Fruit fly (Drosophila melanogaster) whole organism, embryonic: ENCODE measurements around the gene CG13313.

ENCODE experiments used
- Awh ChIP-seq: fragments of 200-800 bp; sonication (Bioruptor generic); IDR thresholded peaks from 2 replicates; pipeline ENCODE4, ENCODE4 v1.3.6; 2022; ENCODE audit warnings: missing biosample characterization, missing genetic modification characterization
- B-H2 ChIP-seq: fragments of 200-800 bp; sonication (Bioruptor generic); optimal IDR thresholded peaks from 2 replicates; lab custom pipeline; 2018; ENCODE audit warnings: missing biosample characterization, mild to moderate bottlenecking, missing genetic modification characterization
- CG10267 ChIP-seq: fragments of 200-800 bp; sonication (Bioruptor generic); optimal IDR thresholded peaks from 2 replicates; lab custom pipeline; 2018; ENCODE audit warnings: missing biosample characterization, mild to moderate bottlenecking, missing genetic modification characterization, moderate library complexity
- CG12744 ChIP-seq: fragments of 200-800 bp; sonication (Bioruptor generic); optimal IDR thresholded peaks from 2 replicates; lab custom pipeline; 2016; ENCODE audit warnings: missing biosample characterization, missing genetic modification characterization
- CG14441 ChIP-seq: fragments of 200-800 bp; sonication (Bioruptor generic); IDR thresholded peaks from 2 replicates; pipeline ENCODE4 v1.3.6; 2022; ENCODE audit warnings: missing biosample characterization, missing genetic modification characterization
- CG14860 ChIP-seq: fragments of 200-800 bp; sonication (Bioruptor generic); IDR thresholded peaks from 3 replicates; pipeline ENCODE4 v1.3.6; 2022; ENCODE audit warnings: missing biosample characterization, missing genetic modification characterization; ENCODE audit not compliant: partially characterized antibody
- CG15011 ChIP-seq: fragments of 200-800 bp; sonication (Bioruptor generic); optimal IDR thresholded peaks from 3 replicates; lab custom pipeline; 2018; ENCODE audit warnings: missing biosample characterization, mild to moderate bottlenecking, missing genetic modification characterization
- CG16815 ChIP-seq: fragments of 200-800 bp; sonication (Bioruptor generic); optimal IDR thresholded peaks from 3 replicates; lab custom pipeline; 2017; ENCODE audit warnings: missing biosample characterization, mild to moderate bottlenecking, missing genetic modification characterization
- CG17328 ChIP-seq: fragments of 200-800 bp; sonication (Bioruptor generic); IDR thresholded peaks from 2 replicates; pipeline ENCODE4 v1.3.6; 2022; ENCODE audit warnings: missing biosample characterization, missing genetic modification characterization
- CG17359 ChIP-seq: fragments of 200-800 bp; sonication (Bioruptor generic); optimal IDR thresholded peaks from 3 replicates; lab custom pipeline; 2018; ENCODE audit warnings: missing biosample characterization, mild to moderate bottlenecking, missing genetic modification characterization, moderate library complexity
- CG17802 ChIP-seq: fragments of 200-800 bp; sonication (Bioruptor generic); optimal IDR thresholded peaks from 2 replicates; lab custom pipeline; 2018; ENCODE audit warnings: missing biosample characterization, mild to moderate bottlenecking, missing genetic modification characterization, moderate library complexity
- CG17912 ChIP-seq: fragments of 200-800 bp; sonication (Bioruptor generic); optimal IDR thresholded peaks from 2 replicates; lab custom pipeline; 2018; ENCODE audit warnings: missing biosample characterization, mild to moderate bottlenecking, missing genetic modification characterization
- CG18262 ChIP-seq: fragments of 200-800 bp; optimal IDR thresholded peaks from 3 replicates; lab custom pipeline; 2019; ENCODE audit warnings: missing biosample characterization, mild to moderate bottlenecking, missing genetic modification characterization, moderate library complexity
- CG2199 ChIP-seq: fragments of 200-800 bp; sonication (Bioruptor generic); IDR thresholded peaks from 3 replicates; pipeline ENCODE4 v1.3.6; 2022; ENCODE audit warnings: missing biosample characterization, missing genetic modification characterization
- CG30431 ChIP-seq: fragments of 200-800 bp; sonication (Bioruptor generic); optimal IDR thresholded peaks from 2 replicates; lab custom pipeline; 2017; ENCODE audit warnings: missing biosample characterization, missing genetic modification characterization
- CG31441 ChIP-seq: fragments of 200-800 bp; sonication (Bioruptor generic); IDR thresholded peaks from 2 replicates; pipeline ENCODE4 v1.3.6; 2022; ENCODE audit warnings: missing biosample characterization, missing genetic modification characterization
- CG32772 ChIP-seq: fragments of 200-800 bp; sonication (Bioruptor generic); IDR thresholded peaks from 2 replicates; pipeline ENCODE4 v1.3.6; 2022; ENCODE audit warnings: missing biosample characterization, missing genetic modification characterization
- CG4282 ChIP-seq: fragments of 200-800 bp; sonication (Bioruptor generic); optimal IDR thresholded peaks from 2 replicates; lab custom pipeline; 2016; ENCODE audit warnings: missing biosample characterization, missing genetic modification characterization
- CG4730 ChIP-seq: fragments of 200-800 bp; sonication (Bioruptor generic); IDR thresholded peaks from 2 replicates; pipeline ENCODE4 v1.3.6; 2022; ENCODE audit warnings: missing biosample characterization, missing genetic modification characterization
- CG7987 ChIP-seq: fragments of 200-800 bp; sonication (Bioruptor generic); optimal IDR thresholded peaks from 2 replicates; lab custom pipeline; 2018; ENCODE audit warnings: missing biosample characterization, mild to moderate bottlenecking, missing genetic modification characterization, moderate library complexity
- Dfd ChIP-seq, 2 experiments: fragments of >200 bp; optimal IDR thresholded peaks; 2 replicates each; lab custom pipeline; 2017; ENCODE audit warnings: missing biosample characterization in 2 of 2, missing genetic modification characterization in 2 of 2
- Dip2 ChIP-seq: fragments of 200-800 bp; sonication (Bioruptor generic); IDR thresholded peaks from 2 replicates; pipeline ENCODE4 v1.3.6; 2022; ENCODE audit warnings: missing biosample characterization, missing genetic modification characterization
- Dref ChIP-seq: fragments of 200-800 bp; sonication (Bioruptor generic); IDR thresholded peaks from 2 replicates; pipeline ENCODE4 v1.3.6; 2022; ENCODE audit warnings: missing biosample characterization, missing genetic modification characterization
- HLH4C ChIP-seq: fragments of 200-800 bp; sonication (Bioruptor generic); IDR thresholded peaks from 3 replicates; pipeline ENCODE4 v1.3.6; 2022; ENCODE audit warnings: missing biosample characterization, missing genetic modification characterization; ENCODE audit not compliant: partially characterized antibody
- Hsf ChIP-seq: fragments of 200-800 bp; sonication (Bioruptor generic); optimal IDR thresholded peaks from 3 replicates; lab custom pipeline; 2016; ENCODE audit warnings: missing biosample characterization, missing genetic modification characterization
- Jarid2 ChIP-seq: fragments of 200-800 bp; sonication (Bioruptor generic); optimal IDR thresholded peaks from 3 replicates; lab custom pipeline; 2017; ENCODE audit warnings: mild to moderate bottlenecking, missing biosample characterization, missing genetic modification reagents, missing genetic modification characterization
- Lim3 ChIP-seq: fragments of 200-800 bp; sonication (Bioruptor generic); IDR thresholded peaks from 2 replicates; pipeline ENCODE4 v1.3.6; 2022; ENCODE audit warnings: missing biosample characterization, missing genetic modification characterization
- MBD-R2 ChIP-seq: fragments of 200-800 bp; sonication (Bioruptor generic); IDR thresholded peaks from 2 replicates; pipeline ENCODE4 v1.3.6; 2022; ENCODE audit warnings: missing biosample characterization, missing genetic modification characterization
- Mrtf ChIP-seq: fragments of 200-800 bp; sonication (Bioruptor generic); IDR thresholded peaks from 3 replicates; pipeline ENCODE4 v1.3.6; 2022; ENCODE audit warnings: missing biosample characterization, missing genetic modification characterization
- NC2α ChIP-seq: fragments of 200-800 bp; sonication (Bioruptor generic); optimal IDR thresholded peaks from 2 replicates; lab custom pipeline; 2016; ENCODE audit warnings: missing biosample characterization, missing genetic modification characterization
- Neu2 ChIP-seq: fragments of 200-800 bp; sonication (Bioruptor generic); optimal IDR thresholded peaks from 3 replicates; lab custom pipeline; 2016; ENCODE audit warnings: missing biosample characterization, missing genetic modification characterization, borderline replicate concordance
- Opbp ChIP-seq: fragments of 200-800 bp; sonication (Bioruptor generic); IDR thresholded peaks from 3 replicates; pipeline ENCODE4 v1.3.6; 2022; ENCODE audit warnings: missing biosample characterization, missing genetic modification characterization; ENCODE audit not compliant: partially characterized antibody
- Poxn ChIP-seq: fragments of 200-800 bp; sonication (Bioruptor generic); IDR thresholded peaks from 2 replicates; pipeline ENCODE4 v1.3.6; 2022; ENCODE audit warnings: missing biosample characterization, missing genetic modification characterization
- Stat92E ChIP-seq, 3 experiments: fragments of >200 bp in 2 of 3; fragments of 200-800 bp in 1 of 3; sonication (Bioruptor generic) in 1 of 3; optimal IDR thresholded peaks; 2 replicates each; lab custom pipeline; 2017 to 2019; ENCODE audit warnings: missing biosample characterization in 3 of 3, missing genetic modification characterization in 3 of 3, mild to moderate bottlenecking in 1 of 3, moderate library complexity in 1 of 3
- ab ChIP-seq: fragments of 200-800 bp; sonication (Bioruptor generic); optimal IDR thresholded peaks from 2 replicates; lab custom pipeline; 2016; ENCODE audit warnings: missing biosample characterization, missing genetic modification characterization
- ac ChIP-seq: fragments of 200-800 bp; sonication (Bioruptor generic); optimal IDR thresholded peaks from 3 replicates; lab custom pipeline; 2017; ENCODE audit warnings: missing biosample characterization, mild to moderate bottlenecking, missing genetic modification characterization
- bcd ChIP-seq: fragments of 200-800 bp; sonication (Bioruptor generic); optimal IDR thresholded peaks from 2 replicates; lab custom pipeline; 2017; ENCODE audit warnings: missing biosample characterization, mild to moderate bottlenecking, missing genetic modification characterization
- cato ChIP-seq: fragments of 200-800 bp; sonication (Bioruptor generic); optimal IDR thresholded peaks from 2 replicates; lab custom pipeline; 2016; ENCODE audit warnings: missing biosample characterization, missing genetic modification characterization, borderline replicate concordance
- chn ChIP-seq: fragments of 200-800 bp; sonication (Bioruptor generic); optimal IDR thresholded peaks from 2 replicates; lab custom pipeline; 2016; ENCODE audit warnings: missing biosample characterization, missing genetic modification characterization
- ewg ChIP-seq: fragments of 200-800 bp; sonication (Bioruptor generic); optimal IDR thresholded peaks from 3 replicates; lab custom pipeline; 2017; ENCODE audit warnings: mild to moderate bottlenecking, missing biosample characterization, missing genetic modification reagents, missing genetic modification characterization
- ftz-f1 ChIP-seq: fragments of 200-800 bp; sonication (Bioruptor generic); optimal IDR thresholded peaks from 2 replicates; lab custom pipeline; 2016; ENCODE audit warnings: missing biosample characterization, missing genetic modification characterization
- fu2 ChIP-seq: fragments of 200-800 bp; sonication (Bioruptor generic); optimal IDR thresholded peaks from 2 replicates; lab custom pipeline; 2016; ENCODE audit warnings: missing biosample characterization, missing genetic modification characterization
- hth ChIP-seq: fragments of >200 bp; optimal IDR thresholded peaks from 2 replicates; lab custom pipeline; 2017; ENCODE audit warnings: inconsistent platforms
- luna ChIP-seq: fragments of 200-800 bp; sonication (Bioruptor generic); optimal IDR thresholded peaks from 2 replicates; lab custom pipeline; 2016; ENCODE audit warnings: missing biosample characterization, missing genetic modification characterization
- mld ChIP-seq: fragments of 200-800 bp; sonication (Bioruptor generic); IDR thresholded peaks from 3 replicates; pipeline ENCODE4 v1.3.6; 2022; ENCODE audit warnings: missing biosample characterization, missing genetic modification characterization; ENCODE audit not compliant: partially characterized antibody
- pan ChIP-seq, 4 experiments: fragments of >200 bp in 3 of 4; fragments of 200-800 bp in 1 of 4; sonication (Bioruptor generic) in 1 of 4; optimal IDR thresholded peaks in 3 of 4; IDR thresholded peaks in 1 of 4; 2 replicates each; pipeline versions ENCODE4 v1.3.6 to Lab custom; 2017 to 2022; ENCODE audit warnings: missing biosample characterization in 2 of 4, missing genetic modification characterization in 2 of 4, mixed read lengths in 1 of 4
- phol ChIP-seq: fragments of 200-800 bp; sonication (Bioruptor generic); optimal IDR thresholded peaks from 3 replicates; lab custom pipeline; 2018; ENCODE audit warnings: missing biosample characterization, mild to moderate bottlenecking, missing genetic modification characterization, moderate library complexity
- sd ChIP-seq: fragments of 200-800 bp; sonication (Bioruptor generic); optimal IDR thresholded peaks from 3 replicates; lab custom pipeline; 2018; ENCODE audit warnings: missing biosample characterization, mild to moderate bottlenecking, missing genetic modification characterization, moderate library complexity
- sens ChIP-seq: fragments of 200-800 bp; sonication (Bioruptor generic); peaks from one replicate; lab custom pipeline; 2016; ENCODE audit warnings: missing biosample characterization, missing genetic modification characterization
- ssp ChIP-seq: fragments of 200-800 bp; sonication (Bioruptor generic); IDR thresholded peaks from 2 replicates; pipeline ENCODE4 v1.3.6; 2022; ENCODE audit warnings: missing biosample characterization, missing genetic modification characterization
- tna ChIP-seq: fragments of 200-800 bp; sonication (Bioruptor generic); IDR thresholded peaks from 2 replicates; pipeline ENCODE4 v1.3.6; 2022; ENCODE audit warnings: missing biosample characterization, missing genetic modification characterization; ENCODE audit not compliant: partially characterized antibody

CG13313 gene

DNA sequence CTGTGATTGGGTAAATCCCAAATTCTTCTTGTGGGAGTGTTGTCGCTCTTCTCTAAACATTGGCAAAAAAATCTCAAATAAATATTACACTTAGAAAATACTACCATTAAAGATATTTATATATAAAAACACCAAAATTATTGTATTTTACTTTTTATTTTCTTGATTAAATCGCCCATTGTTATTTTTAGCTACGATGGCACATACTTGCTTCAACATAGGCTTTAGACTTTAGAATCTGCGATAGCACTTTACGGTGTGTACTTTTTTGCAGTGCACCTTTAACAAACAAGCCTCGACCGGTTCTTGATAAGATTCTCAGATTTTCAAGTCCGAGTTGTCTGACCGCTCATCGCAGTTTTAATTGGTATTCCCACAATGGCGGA lies 4.0 kb upstream of the CG13313 start, which contains the start of gene GNBP3 (continued):
- TF ChIP-seq tna (no peak), Neu2 (no peak), B-H2 (peak; percentile 29), ftz-f1 (GFP tag; lab: Kevin White, UChicago) (no peak), chn (no peak), pan (optimal IDR thresholded peaks at IDR 0.05; lab: Kevin White, UChicago) (no peak), pan (GFP tag; optimal IDR thresholded peaks at IDR 0.05 in 1 of 2, IDR thresholded peaks at IDR 0.05 in 1 of 2) (peak in 1 of 2 experiments; percentile 60), NC2α (GFP tag; lab: Kevin White, UChicago) (no peak), ewg (GFP tag; lab: Kevin White, UChicago) (no peak), CG31441 (GFP tag; lab: Robert Waterston, UW) (peak; percentile 71), CG15011 (GFP tag; lab: Kevin White, UChicago) (no peak), CG17802 (tag; lab: Kevin White, UChicago) (no peak), Jarid2 (GFP tag; lab: Kevin White, UChicago) (no peak), Mrtf (GFP tag; lab: Robert Waterston, UW) (no peak), bcd (GFP tag; lab: Kevin White, UChicago) (peak; percentile 67), luna (GFP tag; lab: Kevin White, UChicago) (no peak), Opbp (GFP tag; lab: Robert Waterston, UW) (no peak), CG17328 (peak; percentile 47; the same call in 1 of the 2 replicates), CG14441 (peak; percentile 47; the same call in 1 of the 2 replicates), Awh (GFP tag; lab: Robert Waterston, UW) (no peak), CG16815 (GFP tag; lab: Kevin White, UChicago) (peak; percentile 49), CG18262 (tag; lab: Kevin White, UChicago) (peak; percentile 66), phol (tag; lab: Kevin White, UChicago) (peak; percentile 39), Stat92E (GFP tag; optimal IDR thresholded peaks at IDR 0.05; lab: Kevin White, UChicago) (no peak), CG14860 (GFP tag; lab: Robert Waterston, UW) (no peak), HLH4C (GFP tag; lab: Robert Waterston, UW) (no peak), ab (GFP tag; lab: Kevin White, UChicago) (peak; percentile 1), CG17359 (tag; lab: Kevin White, UChicago) (peak; percentile 61), CG12744 (GFP tag; lab: Kevin White, UChicago) (no peak), Poxn (GFP tag; lab: Robert Waterston, UW) (no peak), Hsf (GFP tag; lab: Kevin White, UChicago) (peak; percentile 40), cato (no peak), CG10267 (tag; lab: Kevin White, UChicago) (peak; percentile 81), sens (GFP tag; lab: Kevin White, UChicago) (peak; percentile 52), hth (no peak), Dip2 (GFP tag; lab: Robert Waterston, UW) (no peak), CG4730 (GFP tag; lab: Robert Waterston, UW) (no peak), sd (tag; lab: Kevin White, UChicago) (no peak), mld (GFP tag; lab: Robert Waterston, UW) (no peak), fu2 (GFP tag; lab: Kevin White, UChicago) (no peak), CG4282 (GFP tag; lab: Kevin White, UChicago) (no peak), ac (GFP tag; lab: Kevin White, UChicago) (peak; percentile 31), CG32772 (GFP tag; lab: Robert Waterston, UW) (0 out of 2 replicates have a peak, but pooled peaks have one; percentile 27), MBD-R2 (GFP tag; lab: Robert Waterston, UW) (peak; percentile 17; the same call in 1 of the 2 replicates), Dfd (GFP tag; optimal IDR thresholded peaks at IDR 0.05; lab: Kevin White, UChicago) (no peak), ssp (GFP tag; lab: Robert Waterston, UW) (no peak), CG2199 (no peak), CG17912 (GFP tag; lab: Kevin White, UChicago) (no peak), Dref (GFP tag; lab: Robert Waterston, UW) (no peak), Lim3 (GFP tag; lab: Robert Waterston, UW) (no peak), CG7987 (GFP tag; lab: Kevin White, UChicago) (no peak), CG30431 (GFP tag; lab: Kevin White, UChicago) (peak; percentile 3)
